Fruit fly (Drosophila melanogaster): ENCODE results near the gene CG33169.

The CG33169 gene

DNA sequence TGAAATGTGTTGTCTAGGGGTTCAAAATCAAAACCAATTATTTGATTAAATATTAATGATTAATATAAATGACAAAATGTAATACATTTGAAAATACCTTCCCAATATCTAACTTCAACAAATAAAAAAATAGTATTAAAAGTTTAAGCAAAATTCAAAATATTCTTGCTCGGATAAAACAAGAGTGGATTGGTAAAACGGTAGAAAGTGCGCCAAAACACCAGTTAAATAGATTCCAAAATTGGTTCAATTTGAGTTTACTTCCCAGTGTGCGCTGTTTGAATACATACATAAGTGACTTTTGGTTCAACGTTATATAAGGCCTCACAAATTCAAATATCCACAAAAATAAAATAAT lies 1.4 kb downstream of the CG33169 start (continued):
- TF ChIP-seq CG18599 (GFP tag; optimal IDR thresholded peaks at IDR 0.05) = peak; percentile 64
- TF ChIP-seq pita (GFP tag; optimal IDR thresholded peaks at IDR 0.05) = no peak
- TF ChIP-seq NC2β (GFP tag; optimal IDR thresholded peaks at IDR 0.05) = no peak
- no peak for TF ChIP-seq ftz-f1 (GFP tag; optimal IDR thresholded peaks at IDR 0.05)
- peak; percentile 51 for TF ChIP-seq Blimp-1 (GFP tag; optimal IDR thresholded peaks at IDR 0.05)
- no peak for TF ChIP-seq CG3726 (GFP tag; IDR thresholded peaks at IDR 0.05)
- no peak for TF ChIP-seq mld (GFP tag; IDR thresholded peaks at IDR 0.05; ENCODE audit: partially characterized antibody)
- no peak for TF ChIP-seq Dad (GFP tag; optimal IDR thresholded peaks at IDR 0.05)
- no peak for TF ChIP-seq p53 (GFP tag; optimal IDR thresholded peaks at IDR 0.05)
- TF ChIP-seq CG1529 (GFP tag; optimal IDR thresholded peaks at IDR 0.05) = peak; percentile 27
- TF ChIP-seq Pdp1 (GFP tag; optimal IDR thresholded peaks at IDR 0.05) = peak; percentile 31 to 78
- peak; percentile 41 for TF ChIP-seq CG12942 (GFP tag; optimal IDR thresholded peaks at IDR 0.05)
- TF ChIP-seq CG14667 (GFP tag; IDR thresholded peaks at IDR 0.05) = peak; percentile 37; the same call in 1 of the 2 replicates
- peak; percentile 49 for TF ChIP-seq cwo (GFP tag; optimal IDR thresholded peaks at IDR 0.05)
- peak; percentile 86 for TF ChIP-seq CG2678 (tag; optimal IDR thresholded peaks at IDR 0.05)
- peak; percentile 80 for TF ChIP-seq CG17361 (GFP tag; IDR thresholded peaks at IDR 0.05)
- no peak for TF ChIP-seq CG10431 (GFP tag; optimal IDR thresholded peaks at IDR 0.05)
- TF ChIP-seq ERR (GFP tag; optimal IDR thresholded peaks at IDR 0.05) = no peak
- TF ChIP-seq MTF-1 (GFP tag; optimal IDR thresholded peaks at IDR 0.05; ENCODE audit: borderline replicate concordance) = no peak
- no peak for TF ChIP-seq wek (GFP tag; optimal IDR thresholded peaks at IDR 0.05)
- no peak for TF ChIP-seq Dll (GFP tag; IDR thresholded peaks at IDR 0.05; ENCODE audit: partially characterized antibody)
- TF ChIP-seq Hsf (GFP tag; optimal IDR thresholded peaks at IDR 0.05) = peak; percentile 53
- peak; percentile 52; the same call in 1 of the 2 replicates for TF ChIP-seq CG4730 (GFP tag; IDR thresholded peaks at IDR 0.05)
- TF ChIP-seq Dip3 (GFP tag; optimal IDR thresholded peaks at IDR 0.05) = no peak
- no peak for TF ChIP-seq pfk (GFP tag; optimal IDR thresholded peaks at IDR 0.05)
- peak; percentile 58 for TF ChIP-seq CG12299 (tag; optimal IDR thresholded peaks at IDR 0.05)
- TF ChIP-seq gcm (GFP tag; optimal IDR thresholded peaks at IDR 0.05) = peak; percentile 75
- peak; percentile 61 for TF ChIP-seq CG6854 (GFP tag; optimal IDR thresholded peaks at IDR 0.05)
- TF ChIP-seq CG10543 (GFP tag; optimal IDR thresholded peaks at IDR 0.05) = peak; percentile 39
- no peak for TF ChIP-seq CG11247 (GFP tag; IDR thresholded peaks at IDR 0.05)
- TF ChIP-seq Sry-δ (GFP tag; optimal IDR thresholded peaks at IDR 0.05) = no peak
- TF ChIP-seq CG8290 (GFP tag; optimal IDR thresholded peaks at IDR 0.05) = no peak
- TF ChIP-seq CG8290 (tag; optimal IDR thresholded peaks at IDR 0.05) = no peak
- no peak for TF ChIP-seq CG8359 (GFP tag; optimal IDR thresholded peaks at IDR 0.05; ENCODE audit: borderline replicate concordance)
- TF ChIP-seq CG10147 (GFP tag; optimal IDR thresholded peaks at IDR 0.05) = peak; percentile 62
- no peak for TF ChIP-seq CTCF (GFP tag; optimal IDR thresholded peaks at IDR 0.05)
- TF ChIP-seq hbn (GFP tag; IDR thresholded peaks at IDR 0.05; ENCODE audit: partially characterized antibody) = no peak
- no peak for TF ChIP-seq CG6272 (GFP tag; IDR thresholded peaks at IDR 0.05)
- TF ChIP-seq CG11398 (GFP tag; optimal IDR thresholded peaks at IDR 0.05) = no peak
- no peak for TF ChIP-seq Elba2 (GFP tag; optimal IDR thresholded peaks at IDR 0.05)
- peak; percentile 66 for TF ChIP-seq al (GFP tag; IDR thresholded peaks at IDR 0.05)
- no peak for TF ChIP-seq fru (optimal IDR thresholded peaks at IDR 0.05)
- peak; percentile 64 for TF ChIP-seq CG2120 (GFP tag; optimal IDR thresholded peaks at IDR 0.05)
- no peak for TF ChIP-seq disco-r (GFP tag; optimal IDR thresholded peaks at IDR 0.05)
- TF ChIP-seq h (optimal IDR thresholded peaks at IDR 0.05) = no peak
- no peak for TF ChIP-seq Spps (tag; optimal IDR thresholded peaks at IDR 0.05)
- peak; percentile 46 for TF ChIP-seq CG7928 (GFP tag; optimal IDR thresholded peaks at IDR 0.05)
- TF ChIP-seq Trl (optimal IDR thresholded peaks at IDR 0.05) = no peak
- no peak for TF ChIP-seq Trl (GFP tag; optimal IDR thresholded peaks at IDR 0.05)
- TF ChIP-seq CG3281 (GFP tag; optimal IDR thresholded peaks at IDR 0.05) = peak; percentile 76
- no peak for TF ChIP-seq ac (GFP tag; optimal IDR thresholded peaks at IDR 0.05)
- no peak for TF ChIP-seq hth (optimal IDR thresholded peaks at IDR 0.05)
- TF ChIP-seq CG5180 (GFP tag; optimal IDR thresholded peaks at IDR 0.05) = peak; percentile 50
